Worm (Caenorhabditis elegans) whole organism, L3 larva: Measurements from ENCODE around the gene cest-8.

Experiments used
- R02D3.7 ChIP-seq: fragments of 150-350 bp; optimal IDR thresholded peaks from 2 replicates; lab custom pipeline; 2014; ENCODE audit warnings: missing biosample characterization, missing genetic modification characterization
- ZK546.5 ChIP-seq: sonication (generic microtip); optimal IDR thresholded peaks from 2 replicates; lab custom pipeline; 2017; ENCODE audit warnings: missing biosample characterization, missing genetic modification characterization
- aly-2 ChIP-seq: fragments of 150-350 bp; optimal IDR thresholded peaks from 2 replicates; lab custom pipeline; 2014; ENCODE audit warnings: missing biosample characterization, missing genetic modification characterization
- ceh-16 ChIP-seq: sonication (generic microtip); optimal IDR thresholded peaks from 2 replicates; lab custom pipeline; 2017; ENCODE audit warnings: missing biosample characterization, missing genetic modification characterization
- ceh-82 ChIP-seq: fragments of 150-350 bp; optimal IDR thresholded peaks from 2 replicates; lab custom pipeline; 2014; ENCODE audit warnings: missing biosample characterization, missing genetic modification characterization
- ceh-9 ChIP-seq: sonication (generic microtip); optimal IDR thresholded peaks from 2 replicates; lab custom pipeline; 2018; ENCODE audit warnings: missing biosample characterization, missing genetic modification characterization
- daf-12 ChIP-seq: fragments of 150-350 bp; optimal IDR thresholded peaks from 2 replicates; lab custom pipeline; 2014; ENCODE audit warnings: missing biosample characterization, missing genetic modification reagents, missing genetic modification characterization
- egl-27 ChIP-seq: sonication (generic microtip); optimal IDR thresholded peaks from 4 replicates; lab custom pipeline; 2017; ENCODE audit warnings: missing biosample characterization, missing genetic modification reagents, missing genetic modification characterization
- egl-5 ChIP-seq: fragments of 150-350 bp; optimal IDR thresholded peaks from 2 replicates; lab custom pipeline; 2017; ENCODE audit warnings: missing biosample characterization, missing genetic modification reagents, missing genetic modification characterization, inconsistent platforms
- fkh-10 ChIP-seq: sonication (generic microtip); optimal IDR thresholded peaks from 2 replicates; lab custom pipeline; 2017; ENCODE audit warnings: missing biosample characterization, missing genetic modification reagents, missing genetic modification characterization
- fos-1 ChIP-seq: fragments of 150-350 bp; optimal IDR thresholded peaks from 2 replicates; lab custom pipeline; 2014; ENCODE audit warnings: missing biosample characterization, missing genetic modification characterization
- jun-1 ChIP-seq: fragments of 150-350 bp; optimal IDR thresholded peaks from 2 replicates; lab custom pipeline; 2014; ENCODE audit warnings: missing biosample characterization, missing genetic modification reagents, missing genetic modification characterization
- lin-39 ChIP-seq: fragments of 150-350 bp; optimal IDR thresholded peaks from 2 replicates; lab custom pipeline; 2018; ENCODE audit warnings: missing biosample characterization, missing genetic modification reagents, missing genetic modification characterization
- lsy-12 ChIP-seq: sonication (generic microtip); optimal IDR thresholded peaks from 2 replicates; lab custom pipeline; 2016; ENCODE audit warnings: mild to moderate bottlenecking, missing genetic modification characterization, missing compliant biosample characterization
- mml-1 ChIP-seq: fragments of 150-350 bp; sonication (generic microtip); optimal IDR thresholded peaks from 3 replicates; lab custom pipeline; 2014; ENCODE audit warnings: missing biosample characterization, missing genetic modification characterization
- nfya-1 ChIP-seq: sonication (generic microtip); optimal IDR thresholded peaks from 2 replicates; lab custom pipeline; 2017; ENCODE audit warnings: missing genetic modification characterization, mild to moderate bottlenecking, missing compliant biosample characterization, antibody characterized with exemption, moderate library complexity; ENCODE audit not compliant: insufficient read depth
- nhr-12 ChIP-seq: fragments of 150-350 bp; optimal IDR thresholded peaks from 2 replicates; lab custom pipeline; 2014; ENCODE audit warnings: missing biosample characterization, missing genetic modification characterization
- nhr-23 ChIP-seq: fragments of 150-350 bp; optimal IDR thresholded peaks from 2 replicates; lab custom pipeline; 2014; ENCODE audit warnings: missing biosample characterization, missing genetic modification reagents, missing genetic modification characterization
- nhr-43 ChIP-seq: sonication (generic microtip); optimal IDR thresholded peaks from 2 replicates; lab custom pipeline; 2016; ENCODE audit warnings: mild to moderate bottlenecking, missing genetic modification characterization, missing compliant biosample characterization; ENCODE audit not compliant: poor library complexity, severe bottlenecking
- nhr-67 ChIP-seq: fragments of 150-350 bp; optimal IDR thresholded peaks from 2 replicates; lab custom pipeline; 2014; ENCODE audit warnings: missing biosample characterization, missing genetic modification characterization
- nhr-77 ChIP-seq: fragments of 150-350 bp; optimal IDR thresholded peaks from 2 replicates; lab custom pipeline; 2014; ENCODE audit warnings: missing biosample characterization, missing genetic modification characterization
- pqm-1 ChIP-seq: fragments of 150-350 bp; optimal IDR thresholded peaks from 2 replicates; lab custom pipeline; 2017; ENCODE audit warnings: missing biosample characterization, missing genetic modification characterization, inconsistent platforms
- sea-2 ChIP-seq: fragments of 150-350 bp; sonication (generic microtip); optimal IDR thresholded peaks from 4 replicates; lab custom pipeline; 2014; ENCODE audit warnings: missing biosample characterization, missing genetic modification reagents, missing genetic modification characterization
- tbx-2 ChIP-seq: sonication (generic microtip); optimal IDR thresholded peaks from 2 replicates; lab custom pipeline; 2016; ENCODE audit warnings: mild to moderate bottlenecking, missing genetic modification characterization, missing compliant biosample characterization
- unc-39 ChIP-seq: sonication (generic microtip); optimal IDR thresholded peaks from 4 replicates; lab custom pipeline; 2017; ENCODE audit warnings: missing biosample characterization, missing genetic modification characterization
- ztf-11 ChIP-seq: fragments of 150-350 bp; optimal IDR thresholded peaks from 2 replicates; lab custom pipeline; 2014; ENCODE audit warnings: missing biosample characterization, missing genetic modification characterization

Gene cest-8

ce11 chrX:12252189-12252588 lies 32.7 kb downstream of the cest-8 start:
- TF ChIP-seq ceh-16 (tag; lab: Kevin White, UChicago) = no peak
- no peak for TF ChIP-seq mml-1 (tag; lab: Kevin White, UChicago)

ce11 chrX:12256594-12257048 lies 37.2 kb downstream of the cest-8 start, which contains the start of gene E01G6.2:
Gene E01G6.2, plus strand, starts transcription at chrX:12256644.
- TF ChIP-seq lin-39 (tag; lab: Kevin White, UChicago) = peak; percentile 57
- TF ChIP-seq fkh-10 = no peak
- TF ChIP-seq, all 47 proteins: peak for 1

ce11 chrX:12260381-12260931 lies 41.0 kb downstream of the cest-8 start, which contains the start of gene E01G6.1:
Gene E01G6.1, plus strand, starts transcription at chrX:12260881.
- TF ChIP-seq egl-5 (no peak), ZK546.5 (tag; lab: Kevin White, UChicago) (no peak), R02D3.7 (tag; lab: Kevin White, UChicago) (no peak), nhr-12 (tag; lab: Kevin White, UChicago) (no peak), nfya-1 (tag; lab: Kevin White, UChicago) (no peak), nhr-67 (tag; lab: Kevin White, UChicago) (no peak), ceh-16 (tag; lab: Kevin White, UChicago) (no peak), unc-39 (tag; lab: Kevin White, UChicago) (no peak), lsy-12 (tag; lab: Kevin White, UChicago) (no peak), aly-2 (tag; lab: Kevin White, UChicago) (no peak), egl-27 (no peak), daf-12 (tag; lab: Kevin White, UChicago) (no peak), nhr-23 (tag; lab: Kevin White, UChicago) (no peak), ztf-11 (tag; lab: Kevin White, UChicago) (no peak), sea-2 (GFP tag; lab: Kevin White, UChicago) (no peak), fos-1 (tag; lab: Kevin White, UChicago) (no peak), pqm-1 (no peak)
- TF ChIP-seq, all 47 proteins: peak for 0

ce11 chrX:12270841-12271240 lies 51.4 kb downstream of the cest-8 start, which contains the start of gene otpl-8:
Gene otpl-8, minus strand, starts transcription at chrX:12270941.
- TF ChIP-seq nhr-12 (tag; lab: Kevin White, UChicago) (no peak), nhr-67 (tag; lab: Kevin White, UChicago) (no peak), jun-1 (no peak), nhr-43 (tag; lab: Kevin White, UChicago) (no peak), nhr-77 (tag; lab: Kevin White, UChicago) (no peak), tbx-2 (tag; lab: Kevin White, UChicago) (no peak), unc-39 (tag; lab: Kevin White, UChicago) (no peak), ZK546.5 (tag; lab: Kevin White, UChicago) (no peak), ceh-82 (tag; lab: Kevin White, UChicago) (no peak), ceh-9 (tag; lab: Kevin White, UChicago) (no peak), egl-5 (no peak), daf-12 (tag; lab: Kevin White, UChicago) (no peak)
